Worm (Caenorhabditis elegans) whole organism, L3 larva: ENCODE results near the gene let-70.

Experiments used
- elt-2 ChIP-seq: sonication (generic microtip); optimal IDR thresholded peaks from 2 replicates; lab custom pipeline; 2016; ENCODE audit warnings: missing genetic modification reagents, mild to moderate bottlenecking, missing genetic modification characterization, missing compliant biosample characterization
- nhr-67 ChIP-seq: fragments of 150-350 bp; optimal IDR thresholded peaks from 2 replicates; lab custom pipeline; 2014; ENCODE audit warnings: missing biosample characterization, missing genetic modification characterization
- tbx-2 ChIP-seq: sonication (generic microtip); optimal IDR thresholded peaks from 2 replicates; lab custom pipeline; 2016; ENCODE audit warnings: mild to moderate bottlenecking, missing genetic modification characterization, missing compliant biosample characterization
- zag-1 ChIP-seq: fragments of 150-350 bp; optimal IDR thresholded peaks from 2 replicates; lab custom pipeline; 2014; ENCODE audit warnings: missing biosample characterization, missing genetic modification characterization

Gene let-70

ce11 chrIV:11032288-11032687 lies 49.8 kb downstream of the let-70 start, which contains the start of gene hrg-6:
TSS of gene hrg-6 (plus strand) at chrIV:11032588.
- TF ChIP-seq zag-1 (tag; lab: Kevin White, UChicago) (peak; percentile 36), tbx-2 (tag; lab: Kevin White, UChicago) (no peak)
- TF ChIP-seq, all 47 proteins: peak for 1

- peak; percentile 86 for TF ChIP-seq elt-2 (tag; lab: Kevin White, UChicago)
- no peak for TF ChIP-seq nhr-67
Observed at ce11 chrIV:11031640-11032039, 50.4 kb downstream of the let-70 start.
